Fruit fly (Drosophila melanogaster): ENCODE measurements around the gene CG2611.

- no peak for TF ChIP-seq CG14655 (GFP tag; optimal IDR thresholded peaks at IDR 0.05)
- TF ChIP-seq Ets98B (GFP tag; IDR thresholded peaks at IDR 0.05): no peak
These were observed 15.8 kb upstream of the CG2611 start, which contains the start of gene CG17472 for dm6 chr2L:20634215-20634614.
